Worm (Caenorhabditis elegans) whole organism, mixed stage, embryonic: ENCODE results near the gene srv-9.
A peak's percentile ranks its signal among the peaks of the same experiment; 100 is the strongest.

Experiments used
- M03D4.4 ChIP-seq: sonication (generic microtip); optimal IDR thresholded peaks from 2 replicates; lab custom pipeline; 2017; ENCODE audit warnings: mild to moderate bottlenecking, missing genetic modification characterization, missing compliant biosample characterization
- bed-3 ChIP-seq: fragments of 200-800 bp; sonication (Bioruptor generic); optimal IDR thresholded peaks from 3 replicates; lab custom pipeline; 2018; ENCODE audit warnings: mild to moderate bottlenecking, missing genetic modification characterization, moderate library complexity, missing compliant biosample characterization
- ceh-43 ChIP-seq: fragments of 200-800 bp; sonication (Bioruptor generic); optimal IDR thresholded peaks from 2 replicates; lab custom pipeline; 2018; ENCODE audit warnings: mild to moderate bottlenecking, missing genetic modification characterization, moderate library complexity, missing compliant biosample characterization
- ces-1 ChIP-seq: fragments of 150-350 bp; optimal IDR thresholded peaks from 2 replicates; lab custom pipeline; 2014; ENCODE audit warnings: missing biosample characterization, missing genetic modification reagents, missing genetic modification characterization
- cnd-1 ChIP-seq: fragments of 200-800 bp; sonication (Bioruptor generic); optimal IDR thresholded peaks from 2 replicates; lab custom pipeline; 2018; ENCODE audit warnings: mild to moderate bottlenecking, missing genetic modification characterization, missing compliant biosample characterization
- drap-1 ChIP-seq: fragments of 200-800 bp; sonication (Bioruptor generic); optimal IDR thresholded peaks from 3 replicates; lab custom pipeline; 2018; ENCODE audit warnings: mild to moderate bottlenecking, missing genetic modification characterization, missing compliant biosample characterization
- elt-1 ChIP-seq: sonication (generic microtip); optimal IDR thresholded peaks from 2 replicates; lab custom pipeline; 2017; ENCODE audit warnings: missing genetic modification characterization, mild to moderate bottlenecking, missing compliant biosample characterization, antibody characterized with exemption, moderate library complexity, borderline replicate concordance; ENCODE audit not compliant: insufficient read depth
- elt-3 ChIP-seq: fragments of 150-350 bp; optimal IDR thresholded peaks from 2 replicates; lab custom pipeline; 2014; ENCODE audit warnings: missing biosample characterization, missing genetic modification characterization
- flh-1 ChIP-seq: fragments of 200-800 bp; sonication (Bioruptor generic); optimal IDR thresholded peaks from 2 replicates; lab custom pipeline; 2018; ENCODE audit warnings: mild to moderate bottlenecking, missing genetic modification characterization, moderate library complexity, missing compliant biosample characterization
- ham-2 ChIP-seq: fragments of 200-800 bp; sonication (Bioruptor generic); optimal IDR thresholded peaks from 2 replicates; lab custom pipeline; 2018; ENCODE audit warnings: mild to moderate bottlenecking, missing genetic modification characterization, missing compliant biosample characterization
- lin-13 ChIP-seq: fragments of 150-350 bp; optimal IDR thresholded peaks from 2 replicates; lab custom pipeline; 2014; ENCODE audit warnings: missing biosample characterization, missing genetic modification characterization
- lin-32 ChIP-seq: fragments of 200-800 bp; sonication (Bioruptor generic); optimal IDR thresholded peaks from 2 replicates; lab custom pipeline; 2018; ENCODE audit warnings: mild to moderate bottlenecking, missing genetic modification characterization, missing compliant biosample characterization
- lsy-2 ChIP-seq: fragments of 150-350 bp; optimal IDR thresholded peaks from 2 replicates; lab custom pipeline; 2014; ENCODE audit warnings: missing biosample characterization, missing genetic modification characterization
- mab-5 ChIP-seq: fragments of 150-350 bp; optimal IDR thresholded peaks from 2 replicates; lab custom pipeline; 2014; ENCODE audit warnings: missing biosample characterization, missing genetic modification characterization
- mep-1 ChIP-seq: fragments of 150-350 bp; optimal IDR thresholded peaks from 2 replicates; lab custom pipeline; 2017; ENCODE audit warnings: missing biosample characterization, missing genetic modification reagents, missing genetic modification characterization, inconsistent platforms
- mls-2 ChIP-seq: sonication (generic microtip); optimal IDR thresholded peaks from 2 replicates; lab custom pipeline; 2016; ENCODE audit warnings: mild to moderate bottlenecking, missing genetic modification characterization, moderate library complexity, missing compliant biosample characterization
- nhr-12 ChIP-seq: fragments of 150-350 bp; optimal IDR thresholded peaks from 2 replicates; lab custom pipeline; 2014; ENCODE audit warnings: missing biosample characterization, missing genetic modification characterization
- nhr-237 ChIP-seq: fragments of 150-350 bp; optimal IDR thresholded peaks from 2 replicates; lab custom pipeline; 2014; ENCODE audit warnings: missing biosample characterization, missing genetic modification characterization
- nhr-28 ChIP-seq: fragments of 150-350 bp; optimal IDR thresholded peaks from 2 replicates; lab custom pipeline; 2014; ENCODE audit warnings: missing biosample characterization, missing genetic modification characterization
- nhr-76 ChIP-seq: sonication (generic microtip); optimal IDR thresholded peaks from 2 replicates; lab custom pipeline; 2017; ENCODE audit warnings: missing biosample characterization, missing genetic modification characterization
- pha-4 ChIP-seq: fragments of 150-350 bp; optimal IDR thresholded peaks from 2 replicates; lab custom pipeline; 2018; ENCODE audit warnings: missing biosample characterization, missing genetic modification reagents, missing genetic modification characterization
- sem-2 ChIP-seq: fragments of 200-800 bp; sonication (Bioruptor generic); optimal IDR thresholded peaks from 2 replicates; lab custom pipeline; 2018; ENCODE audit warnings: mild to moderate bottlenecking, missing genetic modification characterization, missing compliant biosample characterization
- snpc-4 ChIP-seq: fragments of 150-350 bp; optimal IDR thresholded peaks from 2 replicates; lab custom pipeline; 2014; ENCODE audit warnings: missing biosample characterization, missing genetic modification characterization
- sptf-1 ChIP-seq: sonication (generic microtip); optimal IDR thresholded peaks from 2 replicates; lab custom pipeline; 2017; ENCODE audit warnings: mild to moderate bottlenecking, missing genetic modification characterization, moderate library complexity, missing compliant biosample characterization
- tbx-8 ChIP-seq: fragments of 200-800 bp; sonication (Bioruptor generic); optimal IDR thresholded peaks from 2 replicates; lab custom pipeline; 2018; ENCODE audit warnings: mild to moderate bottlenecking, missing genetic modification characterization, moderate library complexity, missing compliant biosample characterization
- unc-120 ChIP-seq: sonication (generic microtip); optimal IDR thresholded peaks from 2 replicates; lab custom pipeline; 2017; ENCODE audit warnings: missing genetic modification characterization, missing compliant biosample characterization; ENCODE audit not compliant: poor library complexity, severe bottlenecking
- unc-62 ChIP-seq: fragments of 150-350 bp; optimal IDR thresholded peaks from 2 replicates; lab custom pipeline; 2014; ENCODE audit warnings: missing biosample characterization, missing genetic modification reagents, missing genetic modification characterization
- zip-8 ChIP-seq: fragments of 150-350 bp; optimal IDR thresholded peaks from 2 replicates; lab custom pipeline; 2014; ENCODE audit warnings: missing biosample characterization, missing genetic modification characterization
- ztf-11 ChIP-seq: fragments of 150-350 bp; optimal IDR thresholded peaks from 2 replicates; lab custom pipeline; 2014; ENCODE audit warnings: missing biosample characterization, missing genetic modification characterization

The srv-9 gene

DNA sequence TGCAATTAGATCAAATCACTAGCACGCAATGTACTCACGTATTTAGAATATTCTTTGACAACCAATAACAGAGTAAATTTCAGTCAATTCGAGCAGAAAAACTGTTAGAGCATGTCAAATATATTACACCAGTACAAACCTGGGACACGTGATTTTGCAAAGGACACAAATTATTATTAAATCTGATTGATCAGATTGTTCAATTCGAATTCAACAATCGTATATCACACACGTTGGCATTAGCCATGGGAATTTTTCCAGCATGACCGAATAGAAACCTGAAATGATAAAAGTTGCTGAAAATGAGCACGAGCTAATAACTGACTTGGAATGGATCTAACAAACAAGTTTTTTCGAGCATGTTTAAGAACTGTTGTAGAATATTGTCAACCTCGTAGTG is at the start of gene srv-9:
Gene srv-9, minus strand, starts transcription at position 101 of the 400 bp plus-strand sequence.
- TF ChIP-seq lin-13, result no peak
- TF ChIP-seq unc-120, result no peak
- TF ChIP-seq unc-62 (GFP tag; lab: Kevin White, UChicago), result no peak
- no peak for TF ChIP-seq elt-1 (tag; lab: Kevin White, UChicago)
- no peak for TF ChIP-seq ztf-11
- no peak for TF ChIP-seq elt-3 (tag; lab: Kevin White, UChicago)
- TF ChIP-seq nhr-28 (tag; lab: Kevin White, UChicago), result no peak
- no peak for TF ChIP-seq drap-1 (GFP tag; lab: Kevin White, UChicago)
- no peak for TF ChIP-seq pha-4
- no peak for TF ChIP-seq ceh-43 (GFP tag; lab: Kevin White, UChicago)

DNA sequence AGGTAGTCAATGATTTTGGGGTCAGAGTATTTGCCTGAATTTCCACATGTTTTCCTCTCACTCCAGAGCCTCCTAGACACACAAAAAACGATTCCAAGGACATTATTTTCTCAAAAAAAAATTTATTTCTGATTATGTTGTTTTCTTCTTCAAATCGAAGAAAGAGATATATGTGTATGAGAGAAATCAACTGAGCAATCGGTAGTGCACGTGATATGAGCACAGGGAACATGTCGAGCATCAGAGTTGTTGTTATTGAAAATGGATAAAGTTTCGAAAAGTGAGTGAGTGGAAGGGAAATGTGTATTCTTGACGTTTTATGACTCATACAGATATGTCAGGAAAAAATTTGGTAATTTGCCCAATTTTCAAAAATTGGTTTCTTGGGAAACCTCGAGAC is 49.1 kb upstream of the srv-9 start:
- TF ChIP-seq tbx-8 (GFP tag; lab: Kevin White, UChicago), result no peak
- no peak for TF ChIP-seq lsy-2 (tag; lab: Kevin White, UChicago)

DNA sequence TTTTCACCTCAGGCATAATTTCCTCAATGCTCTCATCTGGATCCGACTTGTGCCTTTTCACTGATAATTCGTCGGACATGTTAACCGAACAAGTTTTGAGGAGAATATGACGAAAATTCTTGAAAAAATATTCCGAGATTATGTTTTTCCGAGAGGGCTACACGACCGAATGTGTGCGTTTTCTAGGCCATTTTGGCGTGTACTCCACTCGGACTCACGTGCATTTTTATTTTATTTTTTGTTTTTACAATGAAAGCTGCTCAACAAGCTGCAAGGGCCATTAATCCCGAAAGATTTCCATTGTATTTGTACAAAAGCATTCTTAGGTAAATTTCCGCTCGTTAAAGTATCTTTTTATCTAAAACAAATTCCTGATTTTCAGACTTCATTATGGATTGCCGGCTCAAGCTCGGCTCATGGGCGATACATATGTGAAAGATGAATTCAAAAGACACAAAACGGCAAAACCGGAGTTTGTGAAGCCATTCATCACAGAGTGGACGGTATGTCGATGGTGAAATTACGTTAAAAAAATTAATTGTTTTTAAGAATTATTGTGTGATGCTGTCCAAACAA is 45.3 kb upstream of the srv-9 start, which contains the start of the genes F25H9.6 and F25H9.7:
Gene F25H9.6, minus strand, starts transcription at position 172 of the 576 bp plus-strand sequence.
Gene F25H9.7, plus strand, starts transcription at position 187 of the 576 bp plus-strand sequence.
- TF ChIP-seq lin-13 (peak; percentile 33), flh-1 (GFP tag; lab: Kevin White, UChicago) (no peak), sptf-1 (peak; percentile 78), cnd-1 (tag; lab: Kevin White, UChicago) (peak; percentile 55), ztf-11 (no peak), lin-32 (GFP tag; lab: Kevin White, UChicago) (no peak), ces-1 (peak; percentile 49), mep-1 (tag; lab: Kevin White, UChicago) (peak; percentile 52), drap-1 (GFP tag; lab: Kevin White, UChicago) (peak; percentile 30)

DNA sequence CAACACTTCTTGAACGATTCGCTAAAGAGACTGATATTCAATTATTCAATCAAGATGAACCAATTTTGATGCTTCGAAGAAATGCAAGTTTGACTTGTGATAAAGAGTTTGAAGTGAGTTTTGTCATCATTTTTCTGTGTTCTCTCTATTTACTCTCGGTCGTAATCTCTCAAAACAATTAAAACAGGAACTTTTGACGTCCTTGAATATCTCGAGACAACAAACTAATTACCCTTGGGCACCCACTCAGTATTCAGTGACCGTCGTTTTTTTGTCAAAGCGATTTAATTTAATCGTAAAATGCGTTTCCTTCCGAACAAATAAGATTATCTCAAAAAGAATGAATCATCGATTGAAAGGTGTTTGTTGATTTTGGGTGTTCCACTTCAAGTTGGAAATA is 41.2 kb upstream of the srv-9 start:
- TF ChIP-seq nhr-76 (tag; lab: Kevin White, UChicago) (no peak), ces-1 (peak; percentile 16)

- TF ChIP-seq ces-1, result no peak
- TF ChIP-seq ham-2 (GFP tag; lab: Kevin White, UChicago), result no peak
- TF ChIP-seq nhr-76 (tag; lab: Kevin White, UChicago), result no peak
- no peak for TF ChIP-seq ceh-43 (GFP tag; lab: Kevin White, UChicago)
- TF ChIP-seq mep-1 (tag; lab: Kevin White, UChicago), result peak; percentile 4
- no peak for TF ChIP-seq snpc-4 (tag; lab: Kevin White, UChicago)
- peak; percentile 49 for TF ChIP-seq nhr-237 (tag; lab: Kevin White, UChicago)
- no peak for TF ChIP-seq bed-3 (GFP tag; lab: Kevin White, UChicago)
- TF ChIP-seq tbx-8 (GFP tag; lab: Kevin White, UChicago), result no peak
- no peak for TF ChIP-seq mls-2 (tag; lab: Kevin White, UChicago)
- no peak for TF ChIP-seq M03D4.4 (tag; lab: Kevin White, UChicago)
- TF ChIP-seq elt-3 (tag; lab: Kevin White, UChicago), result peak; percentile 56
These were observed 40.0 kb upstream of the srv-9 start, which contains the start of gene frm-10 for ce11 chrV:13462974-13463373. TSS of gene frm-10 (plus strand) at chrV:13463207.

DNA sequence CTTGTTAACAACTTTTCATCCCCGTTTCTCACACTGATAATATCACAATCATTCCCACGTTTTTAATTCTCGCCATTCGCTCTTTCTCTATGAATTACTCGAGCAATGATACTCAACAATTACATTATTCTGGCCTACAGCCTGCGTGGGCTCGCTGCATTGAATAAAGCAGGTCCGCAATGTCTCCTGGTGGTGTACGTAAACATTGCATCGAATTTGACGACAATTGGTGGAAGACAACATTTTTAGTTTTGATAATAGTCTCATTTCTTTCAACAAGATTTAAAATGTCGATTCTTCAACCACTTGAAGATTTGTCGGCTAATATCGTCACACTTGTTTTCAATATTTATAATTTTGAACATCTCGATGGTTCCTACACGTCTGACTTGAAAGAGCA is 36.4 kb upstream of the srv-9 start, which contains the start of gene bath-39:
Gene bath-39, plus strand, starts transcription at position 137 of the 400 bp plus-strand sequence.
- peak; percentile 84 for TF ChIP-seq ces-1
- TF ChIP-seq lsy-2 (tag; lab: Kevin White, UChicago), result peak; percentile 22
- TF ChIP-seq mab-5, result no peak
- TF ChIP-seq ham-2 (GFP tag; lab: Kevin White, UChicago), result no peak
- no peak for TF ChIP-seq snpc-4 (tag; lab: Kevin White, UChicago)
- no peak for TF ChIP-seq zip-8
- TF ChIP-seq ceh-43 (GFP tag; lab: Kevin White, UChicago), result no peak
- TF ChIP-seq mep-1 (tag; lab: Kevin White, UChicago), result peak; percentile 45
- TF ChIP-seq drap-1 (GFP tag; lab: Kevin White, UChicago), result no peak
- TF ChIP-seq bed-3 (GFP tag; lab: Kevin White, UChicago), result no peak
- no peak for TF ChIP-seq unc-62 (GFP tag; lab: Kevin White, UChicago)
- TF ChIP-seq nhr-28 (tag; lab: Kevin White, UChicago), result no peak
- TF ChIP-seq sem-2 (GFP tag; lab: Kevin White, UChicago), result no peak
- no peak for TF ChIP-seq lin-32 (GFP tag; lab: Kevin White, UChicago)
- no peak for TF ChIP-seq tbx-8 (GFP tag; lab: Kevin White, UChicago)
- TF ChIP-seq pha-4, result no peak
- no peak for TF ChIP-seq mls-2 (tag; lab: Kevin White, UChicago)
- TF ChIP-seq nhr-12 (tag; lab: Kevin White, UChicago), result no peak
- no peak for TF ChIP-seq ztf-11
